Worm (Caenorhabditis elegans): ENCODE data around the gene T02D1.4.

The T02D1.4 gene

ce11 chrIV:17383046-17383445, 16.5 kb upstream of the T02D1.4 start, which contains the start of gene C30H6.12:
TSS of gene C30H6.12 (plus strand) at chrIV:17383346.
- TF ChIP-seq unc-62 (GFP tag; optimal IDR thresholded peaks at IDR 0.05 in 1 of 2) (peak in 1 of 2 experiments; percentile 40), unc-62 (tag; optimal IDR thresholded peaks at IDR 0.05) (no peak), gei-8 (GFP tag; optimal IDR thresholded peaks at IDR 0.05) (no peak), dpl-1 (GFP tag; optimal IDR thresholded peaks at IDR 0.05) (no peak)

- TF ChIP-seq nhr-28 (tag; optimal IDR thresholded peaks at IDR 0.05) (peak; percentile 64), mxl-3 (GFP tag; optimal IDR thresholded peaks at IDR 0.05) (peak; percentile 74), tra-1 (GFP tag; IDR thresholded peaks at IDR 0.05) (no peak), pqm-1 (tag; optimal IDR thresholded peaks at IDR 0.05) (peak; percentile 78), daf-16 (GFP tag; optimal IDR thresholded peaks at IDR 0.05) (no peak), daf-16 (tag; optimal IDR thresholded peaks at IDR 0.05) (peak; percentile 60), daf-8 (GFP tag; IDR thresholded peaks at IDR 0.05) (no peak), lsy-2 (tag; optimal IDR thresholded peaks at IDR 0.05) (no peak), dmd-6 (GFP tag; IDR thresholded peaks at IDR 0.05) (peak; percentile 75)
Measured at ce11 chrIV:17387442-17387967, 12.1 kb upstream of the T02D1.4 start, which contains the start of gene T02D1.8. TSS of gene T02D1.8 (minus strand) at chrIV:17387492.

ce11 chrIV:17395910-17396309, 3.6 kb upstream of the T02D1.4 start, which contains the start of gene sru-15:
TSS of gene sru-15 (plus strand) at chrIV:17396210.
- TF ChIP-seq fkh-10 (GFP tag; optimal IDR thresholded peaks at IDR 0.05) (no peak), nhr-111 (GFP tag; optimal IDR thresholded peaks at IDR 0.05) (no peak), ctbp-1 (GFP tag; IDR thresholded peaks at IDR 0.05) (no peak), ZK337.2 (GFP tag; IDR thresholded peaks at IDR 0.05) (no peak), ceh-20 (GFP tag; IDR thresholded peaks at IDR 0.05) (no peak), ceh-32 (tag; optimal IDR thresholded peaks at IDR 0.05; ENCODE audit: poor library complexity) (no peak), gei-8 (GFP tag; optimal IDR thresholded peaks at IDR 0.05) (no peak), nhr-76 (tag; optimal IDR thresholded peaks at IDR 0.05) (no peak), Y105C5A.15 (GFP tag; IDR thresholded peaks at IDR 0.05) (no peak), aha-1 (tag) (no peak), T26A8.4 (GFP tag; IDR thresholded peaks at IDR 0.05) (no peak), arid-1 (GFP tag; conservative IDR thresholded peaks at IDR 0.05) (no peak), F26F4.8 (GFP tag; conservative IDR thresholded peaks at IDR 0.05) (no peak), daf-8 (GFP tag; IDR thresholded peaks at IDR 0.05) (no peak), zag-1 (tag; optimal IDR thresholded peaks at IDR 0.05) (no peak)

ce11 chrIV:17405530-17405929, 6.0 kb downstream of the T02D1.4 start, which contains the start of gene pmp-4:
TSS of gene pmp-4 (minus strand) at chrIV:17405630.
- TF ChIP-seq pqm-1 (tag; optimal IDR thresholded peaks at IDR 0.05), result peak; percentile 40
- TF ChIP-seq nhr-25 (tag; optimal IDR thresholded peaks at IDR 0.05; ENCODE audit: borderline replicate concordance, insufficient read depth), result no peak
- TF ChIP-seq nhr-28 (tag; optimal IDR thresholded peaks at IDR 0.05), result peak; percentile 34
- no peak for TF ChIP-seq daf-16 (GFP tag; optimal IDR thresholded peaks at IDR 0.05)
- TF ChIP-seq daf-16 (tag; optimal IDR thresholded peaks at IDR 0.05), result peak; percentile 55

ce11 chrIV:17406119-17406518, 6.6 kb downstream of the T02D1.4 start:
- TF ChIP-seq nhr-77 (tag; optimal IDR thresholded peaks at IDR 0.05) (peak; percentile 60), nhr-28 (tag; optimal IDR thresholded peaks at IDR 0.05) (peak; percentile 56), daf-16 (GFP tag; optimal IDR thresholded peaks at IDR 0.05) (no peak), daf-16 (tag; optimal IDR thresholded peaks at IDR 0.05) (peak; percentile 82), ztf-7 (tag; optimal IDR thresholded peaks at IDR 0.05) (peak; percentile 73), madf-5 (GFP tag; IDR thresholded peaks at IDR 0.05) (no peak), ceh-44 (GFP tag; IDR thresholded peaks at IDR 0.05) (no peak), pqm-1 (tag; optimal IDR thresholded peaks at IDR 0.05) (peak; percentile 9), Y5F2A.4 (GFP tag; optimal IDR thresholded peaks at IDR 0.05) (no peak), mdl-1 (tag; optimal IDR thresholded peaks at IDR 0.05) (no peak), ceh-62 (tag; optimal IDR thresholded peaks at IDR 0.05) (no peak), dve-1 (tag; optimal IDR thresholded peaks at IDR 0.05; ENCODE audit: insufficient read depth) (peak; percentile 55)
